Fruit fly (Drosophila melanogaster) whole organism, embryonic: ENCODE measurements around the gene CG5068.

Experiments
- ATbp ChIP-seq: fragments of 200-800 bp; sonication (Bioruptor generic); optimal IDR thresholded peaks from 2 replicates; lab custom pipeline; 2017; ENCODE audit warnings: missing biosample characterization, mild to moderate bottlenecking, missing genetic modification characterization, missing genetic modification reagents
- Ada2b ChIP-seq: fragments of 200-800 bp; sonication (Bioruptor generic); IDR thresholded peaks from 2 replicates; pipeline ENCODE4 v1.3.6; 2022; ENCODE audit warnings: missing biosample characterization, missing genetic modification characterization
- Atf3 ChIP-seq: fragments of 200-800 bp; sonication (Bioruptor generic); optimal IDR thresholded peaks from 3 replicates; lab custom pipeline; 2016; ENCODE audit warnings: missing biosample characterization, missing genetic modification characterization
- B-H2 ChIP-seq: fragments of 200-800 bp; sonication (Bioruptor generic); optimal IDR thresholded peaks from 2 replicates; lab custom pipeline; 2018; ENCODE audit warnings: missing biosample characterization, mild to moderate bottlenecking, missing genetic modification characterization
- BtbVII ChIP-seq: fragments of 200-800 bp; sonication (Bioruptor generic); optimal IDR thresholded peaks from 3 replicates; lab custom pipeline; 2017; ENCODE audit warnings: missing biosample characterization, mild to moderate bottlenecking, missing genetic modification characterization
- CG10274 ChIP-seq: fragments of 200-800 bp; sonication (Bioruptor generic); optimal IDR thresholded peaks from 3 replicates; lab custom pipeline; 2017; ENCODE audit warnings: missing biosample characterization, mild to moderate bottlenecking, missing genetic modification characterization
- CG10431 ChIP-seq: fragments of 200-800 bp; sonication (Bioruptor generic); optimal IDR thresholded peaks from 3 replicates; lab custom pipeline; 2018; ENCODE audit warnings: missing biosample characterization, mild to moderate bottlenecking, missing genetic modification characterization
- CG11085 ChIP-seq: fragments of 200-800 bp; sonication (Bioruptor generic); IDR thresholded peaks from 2 replicates; pipeline ENCODE4 v1.3.6; 2022; ENCODE audit warnings: missing biosample characterization, missing genetic modification characterization
- CG11696 ChIP-seq: fragments of 200-800 bp; sonication (Bioruptor generic); IDR thresholded peaks from 2 replicates; pipeline ENCODE4 v1.3.6; 2022; ENCODE audit warnings: missing biosample characterization, missing genetic modification characterization
- CG12071 ChIP-seq: fragments of 200-800 bp; sonication (Bioruptor generic); optimal IDR thresholded peaks from 3 replicates; lab custom pipeline; 2018; ENCODE audit warnings: missing biosample characterization, mild to moderate bottlenecking, missing genetic modification characterization
- CG13775 ChIP-seq: fragments of 200-800 bp; sonication (Bioruptor generic); optimal IDR thresholded peaks from 3 replicates; lab custom pipeline; 2017; ENCODE audit warnings: missing biosample characterization, mild to moderate bottlenecking, missing genetic modification characterization
- CG14860 ChIP-seq: fragments of 200-800 bp; sonication (Bioruptor generic); IDR thresholded peaks from 3 replicates; pipeline ENCODE4 v1.3.6; 2022; ENCODE audit warnings: missing biosample characterization, missing genetic modification characterization; ENCODE audit not compliant: partially characterized antibody
- CG1647 ChIP-seq: fragments of 200-800 bp; sonication (Bioruptor generic); optimal IDR thresholded peaks from 3 replicates; lab custom pipeline; 2016; ENCODE audit warnings: missing biosample characterization, missing genetic modification characterization
- CG17328 ChIP-seq: fragments of 200-800 bp; sonication (Bioruptor generic); IDR thresholded peaks from 2 replicates; pipeline ENCODE4 v1.3.6; 2022; ENCODE audit warnings: missing biosample characterization, missing genetic modification characterization
- CG3065 ChIP-seq: fragments of 200-800 bp; sonication (Bioruptor generic); optimal IDR thresholded peaks from 2 replicates; lab custom pipeline; 2016; ENCODE audit warnings: missing biosample characterization, missing genetic modification characterization
- CG31388 ChIP-seq: fragments of 200-800 bp; sonication (Bioruptor generic); optimal IDR thresholded peaks from 2 replicates; lab custom pipeline; 2016; ENCODE audit warnings: missing biosample characterization, missing genetic modification characterization
- CG4707 ChIP-seq: fragments of 200-800 bp; sonication (Bioruptor generic); optimal IDR thresholded peaks from 2 replicates; lab custom pipeline; 2018; ENCODE audit warnings: missing biosample characterization, mild to moderate bottlenecking, missing genetic modification characterization, moderate library complexity
- CG6683 ChIP-seq: fragments of 200-800 bp; sonication (Bioruptor generic); optimal IDR thresholded peaks from 2 replicates; lab custom pipeline; 2017; ENCODE audit warnings: missing biosample characterization, mild to moderate bottlenecking, missing genetic modification characterization, missing genetic modification reagents
- CG7556 ChIP-seq: fragments of 200-800 bp; sonication (Bioruptor generic); optimal IDR thresholded peaks from 2 replicates; lab custom pipeline; 2017; ENCODE audit warnings: missing biosample characterization, mild to moderate bottlenecking, missing genetic modification characterization
- CG7963 ChIP-seq: fragments of 200-800 bp; sonication (Bioruptor generic); IDR thresholded peaks from 3 replicates; pipeline ENCODE4 v1.3.6; 2022; ENCODE audit warnings: missing biosample characterization, missing genetic modification characterization; ENCODE audit not compliant: partially characterized antibody
- CG9876 ChIP-seq: fragments of 200-800 bp; sonication (Bioruptor generic); optimal IDR thresholded peaks from 2 replicates; lab custom pipeline; 2016; ENCODE audit warnings: missing biosample characterization, missing genetic modification characterization
- Camta ChIP-seq: fragments of 200-800 bp; sonication (Bioruptor generic); optimal IDR thresholded peaks from 2 replicates; lab custom pipeline; 2016; ENCODE audit warnings: missing biosample characterization, missing genetic modification characterization
- CoRest ChIP-seq: fragments of 200-800 bp; sonication (Bioruptor generic); optimal IDR thresholded peaks from 3 replicates; lab custom pipeline; 2018; ENCODE audit warnings: missing biosample characterization, mild to moderate bottlenecking, missing genetic modification characterization, moderate library complexity
- Deaf1 ChIP-seq: fragments of 200-800 bp; optimal IDR thresholded peaks from 3 replicates; lab custom pipeline; 2019; ENCODE audit warnings: missing biosample characterization, mild to moderate bottlenecking, missing genetic modification characterization, moderate library complexity
- Dek ChIP-seq: fragments of 200-800 bp; sonication (Bioruptor generic); optimal IDR thresholded peaks from 3 replicates; lab custom pipeline; 2019; ENCODE audit warnings: missing biosample characterization, mild to moderate bottlenecking, missing genetic modification characterization, moderate library complexity
- Meics ChIP-seq: fragments of 200-800 bp; sonication (Bioruptor generic); optimal IDR thresholded peaks from 2 replicates; lab custom pipeline; 2017; ENCODE audit warnings: missing biosample characterization, mild to moderate bottlenecking, missing genetic modification characterization
- Myb ChIP-seq: fragments of 200-800 bp; sonication (Bioruptor generic); optimal IDR thresholded peaks from 2 replicates; lab custom pipeline; 2016; ENCODE audit warnings: missing biosample characterization, missing genetic modification characterization
- Nf-YB ChIP-seq: fragments of 200-800 bp; sonication (Bioruptor generic); optimal IDR thresholded peaks from 3 replicates; lab custom pipeline; 2019; ENCODE audit warnings: missing biosample characterization, mild to moderate bottlenecking, missing genetic modification characterization, moderate library complexity
- Oaz ChIP-seq: fragments of 200-800 bp; sonication (Bioruptor generic); IDR thresholded peaks from 2 replicates; pipeline ENCODE4 v1.3.6; 2022; ENCODE audit warnings: missing biosample characterization, missing genetic modification characterization
- Optix ChIP-seq: fragments of 200-800 bp; sonication (Bioruptor generic); IDR thresholded peaks from 3 replicates; pipeline ENCODE4 v1.3.6; 2022; ENCODE audit warnings: missing biosample characterization, missing genetic modification characterization
- Ptx1 ChIP-seq: fragments of 200-800 bp; sonication (Bioruptor generic); IDR thresholded peaks from 2 replicates; pipeline ENCODE4 v1.3.6; 2022; ENCODE audit warnings: missing biosample characterization, missing genetic modification characterization
- Sry-β ChIP-seq: fragments of 200-800 bp; sonication (Bioruptor generic); optimal IDR thresholded peaks from 2 replicates; lab custom pipeline; 2018; ENCODE audit warnings: missing biosample characterization, mild to moderate bottlenecking, missing genetic modification characterization, moderate library complexity
- Taf1 ChIP-seq: fragments of 200-800 bp; sonication (Bioruptor generic); IDR thresholded peaks from 2 replicates; pipeline ENCODE4 v1.3.6; 2022; ENCODE audit warnings: missing biosample characterization, missing genetic modification characterization
- YL-1 ChIP-seq: fragments of 200-800 bp; sonication (Bioruptor generic); optimal IDR thresholded peaks from 3 replicates; lab custom pipeline; 2017; ENCODE audit warnings: missing biosample characterization, mild to moderate bottlenecking, missing genetic modification characterization
- ab ChIP-seq: fragments of 200-800 bp; sonication (Bioruptor generic); optimal IDR thresholded peaks from 2 replicates; lab custom pipeline; 2016; ENCODE audit warnings: missing biosample characterization, missing genetic modification characterization
- amos ChIP-seq: fragments of 200-800 bp; sonication (Bioruptor generic); IDR thresholded peaks from 2 replicates; pipeline ENCODE4 v1.3.6; 2022; ENCODE audit warnings: missing biosample characterization, missing genetic modification characterization; ENCODE audit not compliant: partially characterized antibody
- bbx ChIP-seq: fragments of 200-800 bp; sonication (Bioruptor generic); IDR thresholded peaks from 2 replicates; pipeline ENCODE4 v1.3.6; 2022; ENCODE audit warnings: missing biosample characterization, missing genetic modification characterization; ENCODE audit not compliant: partially characterized antibody
- dati ChIP-seq: fragments of 200-800 bp; sonication (Bioruptor generic); IDR thresholded peaks from 2 replicates; pipeline ENCODE4 v1.3.6; 2022; ENCODE audit warnings: missing biosample characterization, missing genetic modification characterization
- fu2 ChIP-seq: fragments of 200-800 bp; sonication (Bioruptor generic); optimal IDR thresholded peaks from 2 replicates; lab custom pipeline; 2016; ENCODE audit warnings: missing biosample characterization, missing genetic modification characterization
- ken ChIP-seq: fragments of 200-800 bp; sonication (Bioruptor generic); IDR thresholded peaks from 3 replicates; pipeline ENCODE4 v1.3.6; 2022; ENCODE audit warnings: missing biosample characterization, missing genetic modification characterization
- maf-S ChIP-seq: fragments of 200-800 bp; sonication (Bioruptor generic); optimal IDR thresholded peaks from 2 replicates; lab custom pipeline; 2016; ENCODE audit warnings: missing biosample characterization, missing genetic modification characterization
- nerfin-2 ChIP-seq: fragments of 200-800 bp; sonication (Bioruptor generic); IDR thresholded peaks from 2 replicates; pipeline ENCODE4 v1.3.6; 2022; ENCODE audit warnings: missing biosample characterization, missing genetic modification characterization; ENCODE audit not compliant: partially characterized antibody
- pnt ChIP-seq: fragments of 200-800 bp; sonication (Bioruptor generic); optimal IDR thresholded peaks from 3 replicates; lab custom pipeline; 2016; ENCODE audit warnings: missing biosample characterization, missing genetic modification characterization
- pum ChIP-seq: fragments of 200-800 bp; sonication (Bioruptor generic); optimal IDR thresholded peaks from 2 replicates; lab custom pipeline; 2016; ENCODE audit warnings: missing biosample characterization, missing genetic modification characterization
- row ChIP-seq: fragments of 200-800 bp; sonication (Bioruptor generic); IDR thresholded peaks from 3 replicates; pipeline ENCODE4 v1.3.6; 2022; ENCODE audit warnings: missing biosample characterization, missing genetic modification characterization
- sens-2 ChIP-seq: fragments of 200-800 bp; sonication (Bioruptor generic); IDR thresholded peaks from 2 replicates; pipeline ENCODE4 v1.3.6; 2022; ENCODE audit warnings: missing biosample characterization, missing genetic modification characterization
- slp2 ChIP-seq: fragments of 200-800 bp; sonication (Bioruptor generic); optimal IDR thresholded peaks from 2 replicates; lab custom pipeline; 2016; ENCODE audit warnings: missing biosample characterization, missing genetic modification characterization
- so ChIP-seq: fragments of 200-800 bp; sonication (Bioruptor generic); IDR thresholded peaks from 3 replicates; pipeline ENCODE4 v1.3.6; 2022; ENCODE audit warnings: missing biosample characterization, missing genetic modification characterization
- tgo ChIP-seq: fragments of 200-800 bp; sonication (Bioruptor generic); IDR thresholded peaks from 3 replicates; pipeline ENCODE4 v1.3.6; 2022; ENCODE audit warnings: missing biosample characterization, missing genetic modification characterization
- ttk ChIP-seq: fragments of 200-800 bp; sonication (Bioruptor generic); IDR thresholded peaks from 2 replicates; pipeline ENCODE4 v2.1.2; 2022; ENCODE audit warnings: missing biosample characterization, missing genetic modification characterization
- tx ChIP-seq: fragments of 200-800 bp; sonication (Bioruptor generic); optimal IDR thresholded peaks from 2 replicates; lab custom pipeline; 2016; ENCODE audit warnings: missing biosample characterization, missing genetic modification characterization
- zfh2 ChIP-seq: fragments of 200-800 bp; sonication (Bioruptor generic); optimal IDR thresholded peaks from 2 replicates; lab custom pipeline; 2016; ENCODE audit warnings: missing biosample characterization, missing genetic modification characterization

The CG5068 gene

DNA sequence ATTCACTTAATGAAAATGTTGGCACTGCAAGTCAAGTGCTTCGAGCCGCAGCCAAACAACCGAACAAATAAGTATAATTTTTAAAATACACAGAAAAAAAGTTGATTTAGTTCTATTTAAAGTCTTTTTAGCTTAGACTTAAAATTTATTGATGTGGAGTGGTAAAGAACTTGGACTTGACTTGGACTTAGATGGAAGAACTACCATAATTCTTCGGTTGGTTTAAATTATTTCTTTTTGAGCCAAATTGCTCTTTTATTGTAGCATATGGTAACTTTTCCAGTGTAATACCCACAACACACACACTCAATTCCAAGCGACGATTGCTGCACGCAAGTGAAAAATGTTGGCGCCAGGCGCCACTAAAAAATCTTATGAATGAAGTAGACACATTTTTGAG lies 41.5 kb downstream of the CG5068 start (continued):
- TF ChIP-seq sens-2 (GFP tag; lab: Robert Waterston, UW) = no peak
- TF ChIP-seq Taf1 (GFP tag; lab: Robert Waterston, UW) = no peak
- TF ChIP-seq Myb (GFP tag; lab: Kevin White, UChicago) = no peak
- 0 out of 3 replicates have a peak, but pooled peaks have one; percentile 37 for TF ChIP-seq tgo (GFP tag; lab: Robert Waterston, UW)
- no peak for TF ChIP-seq tx (GFP tag; lab: Kevin White, UChicago)
- no peak for TF ChIP-seq CG14860 (GFP tag; lab: Robert Waterston, UW)
- peak; percentile 35 for TF ChIP-seq CG13775 (GFP tag; lab: Kevin White, UChicago)
- peak; percentile 57; the same call in 1 of the 2 replicates for TF ChIP-seq CG17328 (GFP tag; lab: Robert Waterston, UW)
- peak; percentile 63 for TF ChIP-seq CoRest (tag; lab: Kevin White, UChicago)
- TF ChIP-seq CG7963 (GFP tag; lab: Robert Waterston, UW) = no peak
- no peak for TF ChIP-seq Deaf1 (tag; lab: Kevin White, UChicago)
- TF ChIP-seq dati (GFP tag; lab: Robert Waterston, UW) = no peak
- TF ChIP-seq CG31388 (GFP tag; lab: Kevin White, UChicago) = no peak
- TF ChIP-seq CG3065 (GFP tag; lab: Kevin White, UChicago) = no peak
- TF ChIP-seq bbx (GFP tag; lab: Robert Waterston, UW) = no peak
- no peak for TF ChIP-seq CG11696 (GFP tag; lab: Robert Waterston, UW)
- no peak for TF ChIP-seq BtbVII (GFP tag; lab: Kevin White, UChicago)
- TF ChIP-seq pnt (GFP tag; lab: Kevin White, UChicago) = no peak
- TF ChIP-seq Ada2b (GFP tag; lab: Robert Waterston, UW) = no peak
- TF ChIP-seq YL-1 (GFP tag; lab: Kevin White, UChicago) = no peak
- TF ChIP-seq CG11085 (GFP tag; lab: Robert Waterston, UW) = no peak
- no peak for TF ChIP-seq Sry-β (GFP tag; lab: Kevin White, UChicago)
- TF ChIP-seq maf-S = no peak
- no peak for TF ChIP-seq Dek (tag; lab: Kevin White, UChicago)
- no peak for TF ChIP-seq Nf-YB (GFP tag; lab: Kevin White, UChicago)
- TF ChIP-seq zfh2 (GFP tag; lab: Kevin White, UChicago) = no peak
- peak; percentile 39 for TF ChIP-seq pum
- no peak for TF ChIP-seq fu2 (GFP tag; lab: Kevin White, UChicago)
- peak; percentile 58 for TF ChIP-seq row
- TF ChIP-seq ab = no peak
- TF ChIP-seq Ptx1 (GFP tag; lab: Robert Waterston, UW) = peak; percentile 49; the same call in 1 of the 2 replicates
- TF ChIP-seq Camta (GFP tag; lab: Kevin White, UChicago) = peak; percentile 56
- no peak for TF ChIP-seq Oaz (GFP tag; lab: Robert Waterston, UW)
- TF ChIP-seq CG1647 (GFP tag; lab: Kevin White, UChicago) = no peak
- no peak for TF ChIP-seq amos (GFP tag; lab: Robert Waterston, UW)
- TF ChIP-seq slp2 (GFP tag; lab: Kevin White, UChicago) = peak; percentile 19
- TF ChIP-seq CG12071 (GFP tag; lab: Kevin White, UChicago) = no peak
- no peak for TF ChIP-seq CG10274 (GFP tag; lab: Kevin White, UChicago)
- TF ChIP-seq Meics = no peak
- TF ChIP-seq ATbp (GFP tag; lab: Kevin White, UChicago) = peak; percentile 1
- no peak for TF ChIP-seq CG6683 (GFP tag; lab: Kevin White, UChicago)
- TF ChIP-seq B-H2 (GFP tag; lab: Kevin White, UChicago) = no peak
- no peak for TF ChIP-seq CG9876 (GFP tag; lab: Kevin White, UChicago)
- peak; percentile 56 for TF ChIP-seq Atf3
- TF ChIP-seq ken (GFP tag; lab: Robert Waterston, UW) = no peak
- TF ChIP-seq ttk (GFP tag; lab: Robert Waterston, UW) = no peak
- no peak for TF ChIP-seq nerfin-2
- TF ChIP-seq so (GFP tag; lab: Robert Waterston, UW) = 0 out of 3 replicates have a peak, but pooled peaks have one; percentile 10
- no peak for TF ChIP-seq Optix (GFP tag; lab: Robert Waterston, UW)
- TF ChIP-seq CG7556 (GFP tag; lab: Kevin White, UChicago) = peak; percentile 20
- no peak for TF ChIP-seq CG4707 (GFP tag; lab: Kevin White, UChicago)
- TF ChIP-seq CG10431 (GFP tag; lab: Kevin White, UChicago) = no peak
